Worm (Caenorhabditis elegans): ENCODE results near the gene Y73F8A.1159.
A peak's percentile ranks its signal among the peaks of the same experiment; 100 is the strongest.

Y73F8A.1159 gene

DNA sequence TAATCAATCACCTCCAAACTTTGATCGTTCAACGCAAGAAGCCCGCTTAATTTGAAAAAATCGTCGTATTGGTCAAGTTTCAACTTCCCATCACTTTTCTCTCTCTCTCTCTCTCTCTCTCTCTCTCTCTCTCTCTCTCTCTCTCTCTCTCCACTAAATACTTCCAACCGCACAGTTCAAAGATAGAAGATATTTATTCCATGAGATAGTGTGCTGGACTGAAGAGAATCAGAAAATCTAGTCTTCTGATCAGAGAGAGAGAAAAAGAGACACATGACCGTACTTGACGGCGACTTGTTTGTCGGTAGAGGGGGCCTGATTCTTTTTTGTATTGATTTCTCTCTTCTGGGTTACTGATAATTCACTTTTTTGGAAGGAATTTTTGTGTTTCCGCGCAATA lies 7.8 kb upstream of the Y73F8A.1159 start (continued):
- peak in 1 of 2 experiments; percentile 40 for TF ChIP-seq mdl-1 (tag; optimal IDR thresholded peaks at IDR 0.05)
- TF ChIP-seq egl-13 (tag; optimal IDR thresholded peaks at IDR 0.05), result no peak
- peak; percentile 99 for TF ChIP-seq nhr-85 (tag)
- peak in 1 of 2 experiments; percentile 78 for TF ChIP-seq lin-35 (GFP tag; optimal IDR thresholded peaks at IDR 0.05)
- no peak for TF ChIP-seq fos-1 (tag; optimal IDR thresholded peaks at IDR 0.05)
- TF ChIP-seq snu-23 (GFP tag; optimal IDR thresholded peaks at IDR 0.05), result peak; percentile 83
- TF ChIP-seq mep-1 (tag; optimal IDR thresholded peaks at IDR 0.05), result peak; percentile 13
- TF ChIP-seq lir-3 (tag; optimal IDR thresholded peaks at IDR 0.05; ENCODE audit: poor library complexity), result peak; percentile 29
- TF ChIP-seq C16A3.4 (tag; optimal IDR thresholded peaks at IDR 0.05), result peak; percentile 28
- peak; percentile 19 for TF ChIP-seq jun-1 (tag; optimal IDR thresholded peaks at IDR 0.05)
- TF ChIP-seq fkh-4 (tag; optimal IDR thresholded peaks at IDR 0.05; ENCODE audit: borderline replicate concordance), result no peak
- TF ChIP-seq hpl-2 (GFP tag; optimal IDR thresholded peaks at IDR 0.05), result peak; percentile 18

DNA sequence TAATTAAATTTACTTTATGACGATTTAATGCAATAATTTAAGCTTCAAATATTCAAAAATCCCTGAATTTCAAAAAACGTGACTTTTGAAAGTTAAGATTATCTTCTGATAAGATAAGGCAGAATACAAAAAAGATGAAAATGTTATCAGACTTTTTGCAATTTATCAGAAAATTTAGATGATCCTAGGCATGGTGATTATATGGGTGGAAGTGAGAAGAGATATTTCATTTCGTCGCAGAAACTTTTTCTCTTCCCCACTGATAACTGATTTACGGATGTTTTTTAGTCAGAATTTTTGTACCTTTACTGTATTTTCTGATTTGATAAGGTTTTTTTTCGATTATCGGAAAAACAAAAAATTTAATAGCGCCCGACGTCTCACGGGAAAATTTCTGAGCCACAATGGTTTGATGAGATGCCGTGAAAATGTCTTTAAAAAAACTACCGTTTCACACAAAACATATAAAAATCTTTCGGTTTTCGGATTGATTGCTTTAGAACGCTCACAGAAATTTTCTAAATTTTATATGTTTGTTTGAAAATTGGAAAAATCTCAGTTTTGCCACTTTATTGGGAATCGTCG lies 4.5 kb upstream of the Y73F8A.1159 start:
- TF ChIP-seq nhr-237 (tag; optimal IDR thresholded peaks at IDR 0.05) (no peak), xbp-1 (tag; optimal IDR thresholded peaks at IDR 0.05) (no peak), F16B12.6 (tag; optimal IDR thresholded peaks at IDR 0.05) (no peak), alr-1 (tag; optimal IDR thresholded peaks at IDR 0.05; ENCODE audit: borderline replicate concordance) (no peak), ceh-63 (GFP tag; optimal IDR thresholded peaks at IDR 0.05) (no peak), nhr-47 (tag; optimal IDR thresholded peaks at IDR 0.05) (no peak), nhr-19 (GFP tag; conservative IDR thresholded peaks at IDR 0.05) (0 out of 2 replicates have a peak, but pooled peaks have one; percentile 21), swsn-7 (tag; optimal IDR thresholded peaks at IDR 0.05) (no peak), blmp-1 (tag; optimal IDR thresholded peaks at IDR 0.05) (peak; percentile 54), nhr-28 (tag; optimal IDR thresholded peaks at IDR 0.05) (no peak), lin-13 (GFP tag; optimal IDR thresholded peaks at IDR 0.05) (no peak), irx-1 (tag; optimal IDR thresholded peaks at IDR 0.05) (no peak), unc-62 (GFP tag; optimal IDR thresholded peaks at IDR 0.05) (no peak), nhr-12 (tag; optimal IDR thresholded peaks at IDR 0.05) (no peak), pax-3 (tag; optimal IDR thresholded peaks at IDR 0.05) (no peak), snu-23 (GFP tag; optimal IDR thresholded peaks at IDR 0.05) (no peak), hpl-2 (GFP tag; optimal IDR thresholded peaks at IDR 0.05) (no peak), nhr-11 (tag; optimal IDR thresholded peaks at IDR 0.05) (no peak), tlp-1 (tag; optimal IDR thresholded peaks at IDR 0.05) (no peak), lir-3 (tag; optimal IDR thresholded peaks at IDR 0.05; ENCODE audit: poor library complexity) (no peak), zag-1 (tag; optimal IDR thresholded peaks at IDR 0.05) (no peak), unc-30 (tag; optimal IDR thresholded peaks at IDR 0.05) (no peak), dpl-1 (GFP tag; optimal IDR thresholded peaks at IDR 0.05) (no peak), elt-3 (tag; optimal IDR thresholded peaks at IDR 0.05) (peak in 5 of 6 experiments; percentile 36 to 97 (median 59)), efl-3 (GFP tag; optimal IDR thresholded peaks at IDR 0.05) (no peak), egl-13 (tag; optimal IDR thresholded peaks at IDR 0.05) (no peak), C34B4.2 (tag; optimal IDR thresholded peaks at IDR 0.05) (no peak), sup-37 (GFP tag; optimal IDR thresholded peaks at IDR 0.05) (no peak), elt-2 (tag; optimal IDR thresholded peaks at IDR 0.05) (peak; percentile 77), lin-14 (GFP tag; optimal IDR thresholded peaks at IDR 0.05) (no peak), nhr-20 (tag; optimal IDR thresholded peaks at IDR 0.05) (peak; percentile 71), nhr-90 (tag; optimal IDR thresholded peaks at IDR 0.05; ENCODE audit: poor library complexity) (peak; percentile 17), C16A3.4 (tag; optimal IDR thresholded peaks at IDR 0.05) (no peak), unc-130 (tag; optimal IDR thresholded peaks at IDR 0.05) (no peak), efl-1 (optimal IDR thresholded peaks at IDR 0.05) (no peak), efl-1 (GFP tag; optimal IDR thresholded peaks at IDR 0.05 in 1 of 2) (no peak), fkh-10 (GFP tag; optimal IDR thresholded peaks at IDR 0.05) (no peak), nhr-84 (tag; optimal IDR thresholded peaks at IDR 0.05) (no peak), skn-1 (tag; optimal IDR thresholded peaks at IDR 0.05) (no peak), nhr-85 (tag) (peak; percentile 55), ama-1 (optimal IDR thresholded peaks at IDR 0.05) (no peak), pag-3 (tag; optimal IDR thresholded peaks at IDR 0.05; ENCODE audit: borderline replicate concordance, insufficient read depth) (no peak), hlh-4 (tag; optimal IDR thresholded peaks at IDR 0.05) (no peak), lin-35 (GFP tag; optimal IDR thresholded peaks at IDR 0.05) (peak in 1 of 2 experiments; percentile 19), snpc-4 (tag; optimal IDR thresholded peaks at IDR 0.05) (no peak), fkh-4 (tag; optimal IDR thresholded peaks at IDR 0.05; ENCODE audit: borderline replicate concordance) (no peak)
